Fruit fly (Drosophila melanogaster): Measurements from ENCODE around the gene CG15312.

DNA sequence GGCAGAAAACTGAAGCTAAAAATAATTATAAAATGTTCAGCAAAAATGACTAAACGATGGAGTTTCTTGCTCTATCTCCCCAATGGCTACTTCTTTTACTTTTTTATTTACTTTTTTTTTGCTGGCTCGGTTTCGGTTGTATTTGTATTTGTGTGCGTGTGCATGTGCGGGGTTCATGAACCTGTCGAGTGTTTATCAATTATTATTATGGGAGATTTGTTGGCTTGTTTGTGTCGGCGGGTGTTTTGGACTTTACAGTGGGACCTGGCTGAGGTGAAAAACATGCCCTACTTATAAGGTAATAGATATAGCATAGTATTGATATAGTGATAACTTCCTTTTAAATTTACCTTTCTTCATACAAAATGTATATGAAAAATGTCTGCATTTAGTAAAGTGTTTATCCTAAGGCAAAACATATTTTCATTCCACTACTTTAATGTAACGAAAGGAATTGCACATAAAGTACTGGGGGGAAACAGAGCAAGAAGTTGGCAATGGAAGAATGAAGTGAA is 33.0 kb upstream of the CG15312 start:
- no peak for TF ChIP-seq maf-S (GFP tag; optimal IDR thresholded peaks at IDR 0.05)
- no peak for TF ChIP-seq NFAT (GFP tag; IDR thresholded peaks at IDR 0.05)
- no peak for TF ChIP-seq Dll (GFP tag; IDR thresholded peaks at IDR 0.05; ENCODE audit: partially characterized antibody)
- TF ChIP-seq ems (GFP tag; optimal IDR thresholded peaks at IDR 0.05), result no peak
- TF ChIP-seq pnt (GFP tag; optimal IDR thresholded peaks at IDR 0.05), result no peak
- TF ChIP-seq kni (GFP tag; optimal IDR thresholded peaks at IDR 0.05), result no peak
- TF ChIP-seq kay (GFP tag; optimal IDR thresholded peaks at IDR 0.05), result no peak
- TF ChIP-seq CkIIα-i1 (GFP tag; IDR thresholded peaks at IDR 0.05), result no peak
- no peak for TF ChIP-seq CG33557 (GFP tag; optimal IDR thresholded peaks at IDR 0.05)
- no peak for TF ChIP-seq Sin3A (optimal IDR thresholded peaks at IDR 0.05)
